Worm (Caenorhabditis elegans) whole organism, young adult: ENCODE results near the gene clc-12.

Source experiments
- K11D2.4 ChIP-seq: fragments of 200-800 bp; sonication (Bioruptor generic); IDR thresholded peaks from 2 replicates; pipeline ENCODE4 v1.3.6; 2022; ENCODE audit warnings: missing genetic modification reagents, missing genetic modification characterization, missing compliant biosample characterization
- T07F8.4 ChIP-seq: sonication (generic microtip); optimal IDR thresholded peaks from 2 replicates; lab custom pipeline; 2016; ENCODE audit warnings: mild to moderate bottlenecking, missing genetic modification characterization, moderate library complexity, missing compliant biosample characterization
- ama-1 ChIP-seq, 3 experiments: fragments of 150-350 bp in 1 of 3; sonication (generic microtip) in 2 of 3; optimal IDR thresholded peaks; 2 replicates each; lab custom pipeline; 2014 to 2018; ENCODE audit warnings: missing biosample characterization in 2 of 3, missing genetic modification characterization in 2 of 3, missing genetic modification reagents in 2 of 3
- cebp-1 ChIP-seq, 2 experiments: fragments of 200-800 bp in 1 of 2; sonication (Bioruptor generic) in 1 of 2; sonication (generic microtip) in 1 of 2; IDR thresholded peaks in 1 of 2; optimal IDR thresholded peaks in 1 of 2; 2 replicates each; pipeline versions ENCODE4 v1.3.6 to Lab custom; 2017 to 2022; ENCODE audit warnings: missing compliant biosample characterization in 2 of 2, missing genetic modification characterization in 2 of 2, mild to moderate bottlenecking in 1 of 2, missing genetic modification reagents in 1 of 2, moderate library complexity in 1 of 2
- ceh-100 ChIP-seq: fragments of 200-800 bp; sonication (Bioruptor generic); IDR thresholded peaks from 2 replicates; pipeline ENCODE4 v1.3.6; 2022; ENCODE audit warnings: missing genetic modification reagents, missing genetic modification characterization, missing compliant biosample characterization
- madf-3 ChIP-seq: fragments of 200-800 bp; sonication (Bioruptor generic); IDR thresholded peaks from 2 replicates; pipeline ENCODE4 v1.3.6; 2022; ENCODE audit warnings: missing genetic modification reagents, missing genetic modification characterization, missing compliant biosample characterization
- ztf-18 ChIP-seq: sonication (generic microtip); optimal IDR thresholded peaks from 2 replicates; lab custom pipeline; 2016; ENCODE audit warnings: missing genotype, mild to moderate bottlenecking, missing genetic modification characterization, missing compliant biosample characterization

- TF ChIP-seq ztf-18 (no peak), T07F8.4 (tag; lab: Kevin White, UChicago) (no peak), K11D2.4 (GFP tag; lab: Robert Waterston, UW) (no peak), ama-1 (optimal IDR thresholded peaks at IDR 0.05; lab: Kevin White, UChicago) (no peak), ama-1 (GFP tag; optimal IDR thresholded peaks at IDR 0.05; lab: Kevin White, UChicago) (no peak), ceh-100 (no peak), madf-3 (GFP tag; lab: Robert Waterston, UW) (no peak), cebp-1 (GFP tag; IDR thresholded peaks at IDR 0.05; lab: Robert Waterston, UW) (no peak), cebp-1 (tag; optimal IDR thresholded peaks at IDR 0.05; lab: Kevin White, UChicago) (no peak)
Measured at ce11 chrV:17016787-17017186, 7.6 kb upstream of the clc-12 start, which contains the start of gene srh-97.
